Fruit fly (Drosophila melanogaster) whole organism, embryonic: Measurements from ENCODE around the gene FucTA.

Source experiments
- CG10209 ChIP-seq: fragments of 200-800 bp; sonication (Bioruptor generic); optimal IDR thresholded peaks from 3 replicates; lab custom pipeline; 2017; ENCODE audit warnings: missing biosample characterization, mild to moderate bottlenecking, missing genetic modification characterization, missing genetic modification reagents
- CG10543 ChIP-seq: fragments of 200-800 bp; sonication (Bioruptor generic); optimal IDR thresholded peaks from 3 replicates; lab custom pipeline; 2017; ENCODE audit warnings: missing biosample characterization, mild to moderate bottlenecking, missing genetic modification characterization, moderate library complexity
- CG11504 ChIP-seq: fragments of 200-800 bp; sonication (Bioruptor generic); optimal IDR thresholded peaks from 3 replicates; lab custom pipeline; 2019; ENCODE audit warnings: missing biosample characterization, mild to moderate bottlenecking, missing genetic modification characterization, moderate library complexity
- CG11696 ChIP-seq: fragments of 200-800 bp; sonication (Bioruptor generic); IDR thresholded peaks from 2 replicates; pipeline ENCODE4 v1.3.6; 2022; ENCODE audit warnings: missing biosample characterization, missing genetic modification characterization
- CG15011 ChIP-seq: fragments of 200-800 bp; sonication (Bioruptor generic); optimal IDR thresholded peaks from 3 replicates; lab custom pipeline; 2018; ENCODE audit warnings: missing biosample characterization, mild to moderate bottlenecking, missing genetic modification characterization
- CG2116 ChIP-seq: fragments of 200-800 bp; sonication (Bioruptor generic); optimal IDR thresholded peaks from 3 replicates; lab custom pipeline; 2018; ENCODE audit warnings: missing biosample characterization, mild to moderate bottlenecking, missing genetic modification characterization
- CG2199 ChIP-seq: fragments of 200-800 bp; sonication (Bioruptor generic); IDR thresholded peaks from 3 replicates; pipeline ENCODE4 v1.3.6; 2022; ENCODE audit warnings: missing biosample characterization, missing genetic modification characterization
- CG2712 ChIP-seq: fragments of 200-800 bp; optimal IDR thresholded peaks from 3 replicates; lab custom pipeline; 2019; ENCODE audit warnings: missing biosample characterization, mild to moderate bottlenecking, missing genetic modification characterization, moderate library complexity
- CG31224 ChIP-seq: fragments of 200-800 bp; sonication (Bioruptor generic); IDR thresholded peaks from 2 replicates; pipeline ENCODE4 v1.3.6; 2022; ENCODE audit warnings: missing biosample characterization, missing genetic modification characterization
- CG3163 ChIP-seq: fragments of 200-800 bp; sonication (Bioruptor generic); optimal IDR thresholded peaks from 3 replicates; lab custom pipeline; 2016; ENCODE audit warnings: missing biosample characterization, missing genetic modification characterization
- CG32532 ChIP-seq: fragments of 200-800 bp; sonication (Bioruptor generic); IDR thresholded peaks from 2 replicates; pipeline ENCODE4 v1.3.6; 2022; ENCODE audit warnings: missing biosample characterization, missing genetic modification characterization
- CG32767 ChIP-seq: fragments of 200-800 bp; sonication (Bioruptor generic); IDR thresholded peaks from 2 replicates; pipeline ENCODE4 v1.3.6; 2022; ENCODE audit warnings: missing biosample characterization, missing genetic modification characterization
- CG3847 ChIP-seq: fragments of 200-800 bp; sonication (Bioruptor generic); IDR thresholded peaks from 2 replicates; pipeline ENCODE4 v1.3.6; 2022; ENCODE audit warnings: missing biosample characterization, missing genetic modification characterization
- CG7556 ChIP-seq: fragments of 200-800 bp; sonication (Bioruptor generic); optimal IDR thresholded peaks from 2 replicates; lab custom pipeline; 2017; ENCODE audit warnings: missing biosample characterization, mild to moderate bottlenecking, missing genetic modification characterization
- CG7786 ChIP-seq: fragments of 200-800 bp; sonication (Bioruptor generic); optimal IDR thresholded peaks from 2 replicates; lab custom pipeline; 2016; ENCODE audit warnings: missing biosample characterization, missing genetic modification characterization
- Chrac-16 ChIP-seq: fragments of 200-800 bp; sonication (Bioruptor generic); optimal IDR thresholded peaks from 3 replicates; lab custom pipeline; 2016; ENCODE audit warnings: missing biosample characterization, missing genetic modification characterization
- Hmr ChIP-seq: fragments of 200-800 bp; sonication (Bioruptor generic); optimal IDR thresholded peaks from 3 replicates; lab custom pipeline; 2017; ENCODE audit warnings: mild to moderate bottlenecking, missing biosample characterization, missing genetic modification reagents, missing genetic modification characterization
- Pdp1 ChIP-seq, 2 experiments: fragments of 200-800 bp; sonication (Bioruptor generic); optimal IDR thresholded peaks; 3 replicates each; lab custom pipeline; 2016; ENCODE audit warnings: missing biosample characterization in 2 of 2, missing genetic modification characterization in 2 of 2, mild to moderate bottlenecking in 1 of 2, moderate library complexity in 1 of 2
- Ptx1 ChIP-seq: fragments of 200-800 bp; sonication (Bioruptor generic); IDR thresholded peaks from 2 replicates; pipeline ENCODE4 v1.3.6; 2022; ENCODE audit warnings: missing biosample characterization, missing genetic modification characterization
- Ssrp ChIP-seq: fragments of 200-800 bp; sonication (Bioruptor generic); optimal IDR thresholded peaks from 2 replicates; lab custom pipeline; 2018; ENCODE audit warnings: missing biosample characterization, mild to moderate bottlenecking, missing genetic modification characterization, moderate library complexity
- TFAM ChIP-seq: fragments of 200-800 bp; sonication (Bioruptor generic); optimal IDR thresholded peaks from 2 replicates; lab custom pipeline; 2017; ENCODE audit warnings: missing biosample characterization, missing genetic modification characterization, inconsistent platforms
- Taf1 ChIP-seq: fragments of 200-800 bp; sonication (Bioruptor generic); IDR thresholded peaks from 2 replicates; pipeline ENCODE4 v1.3.6; 2022; ENCODE audit warnings: missing biosample characterization, missing genetic modification characterization
- Trl ChIP-seq, 3 experiments: fragments of >200 bp in 2 of 3; fragments of 200-800 bp in 1 of 3; sonication (Bioruptor generic) in 1 of 3; optimal IDR thresholded peaks; 2 replicates in 1 of 3; 3 replicates in 2 of 3; lab custom pipeline; 2016 to 2017; ENCODE audit warnings: missing biosample characterization in 1 of 3, missing genetic modification characterization in 1 of 3
- YL-1 ChIP-seq: fragments of 200-800 bp; sonication (Bioruptor generic); optimal IDR thresholded peaks from 3 replicates; lab custom pipeline; 2017; ENCODE audit warnings: missing biosample characterization, mild to moderate bottlenecking, missing genetic modification characterization
- aop ChIP-seq: fragments of 200-800 bp; sonication (Bioruptor generic); IDR thresholded peaks from 2 replicates; pipeline ENCODE4 v1.3.6; 2022; ENCODE audit warnings: missing biosample characterization, missing genetic modification characterization
- ase ChIP-seq: fragments of 200-800 bp; sonication (Bioruptor generic); IDR thresholded peaks from 3 replicates; pipeline ENCODE4 v1.3.6; 2022; ENCODE audit warnings: missing biosample characterization, missing genetic modification characterization
- bbx ChIP-seq: fragments of 200-800 bp; sonication (Bioruptor generic); IDR thresholded peaks from 2 replicates; pipeline ENCODE4 v1.3.6; 2022; ENCODE audit warnings: missing biosample characterization, missing genetic modification characterization; ENCODE audit not compliant: partially characterized antibody
- bsh ChIP-seq, 2 experiments: fragments of 200-800 bp; sonication (Bioruptor generic); optimal IDR thresholded peaks; 2 replicates each; lab custom pipeline; 2017 to 2018; ENCODE audit warnings: mild to moderate bottlenecking in 2 of 2, missing biosample characterization in 2 of 2, missing genetic modification characterization in 2 of 2, moderate library complexity in 1 of 2
- disco-r ChIP-seq: fragments of 200-800 bp; sonication (Bioruptor generic); optimal IDR thresholded peaks from 2 replicates; lab custom pipeline; 2016; ENCODE audit warnings: missing biosample characterization, missing genetic modification characterization
- eyg ChIP-seq: fragments of 200-800 bp; sonication (Bioruptor generic); optimal IDR thresholded peaks from 3 replicates; lab custom pipeline; 2016; ENCODE audit warnings: missing biosample characterization, missing genetic modification characterization
- grau ChIP-seq: fragments of 200-800 bp; optimal IDR thresholded peaks from 3 replicates; lab custom pipeline; 2019; ENCODE audit warnings: missing biosample characterization, mild to moderate bottlenecking, missing genetic modification characterization, moderate library complexity
- gsb-n ChIP-seq: fragments of 200-800 bp; sonication (Bioruptor generic); optimal IDR thresholded peaks from 3 replicates; lab custom pipeline; 2018; ENCODE audit warnings: missing biosample characterization, mild to moderate bottlenecking, missing genetic modification characterization
- insv ChIP-seq, 2 experiments: fragments of 200-800 bp; sonication (Bioruptor generic); optimal IDR thresholded peaks; 3 replicates each; lab custom pipeline; 2016 to 2018; ENCODE audit warnings: missing biosample characterization in 2 of 2, missing genetic modification characterization in 2 of 2
- lbe ChIP-seq: fragments of 200-800 bp; sonication (Bioruptor generic); optimal IDR thresholded peaks from 2 replicates; lab custom pipeline; 2016; ENCODE audit warnings: missing biosample characterization, mild to moderate bottlenecking, missing genetic modification characterization
- luna ChIP-seq: fragments of 200-800 bp; sonication (Bioruptor generic); optimal IDR thresholded peaks from 2 replicates; lab custom pipeline; 2016; ENCODE audit warnings: missing biosample characterization, missing genetic modification characterization
- nmo ChIP-seq: fragments of 200-800 bp; sonication (Bioruptor generic); optimal IDR thresholded peaks from 2 replicates; lab custom pipeline; 2018; ENCODE audit warnings: missing biosample characterization, mild to moderate bottlenecking, missing genetic modification characterization, moderate library complexity
- onecut ChIP-seq: fragments of 200-800 bp; sonication (Bioruptor generic); IDR thresholded peaks from 2 replicates; pipeline ENCODE4 v1.3.6; 2022; ENCODE audit warnings: missing biosample characterization, missing genetic modification characterization
- pan ChIP-seq, 4 experiments: fragments of >200 bp in 3 of 4; fragments of 200-800 bp in 1 of 4; sonication (Bioruptor generic) in 1 of 4; optimal IDR thresholded peaks in 3 of 4; IDR thresholded peaks in 1 of 4; 2 replicates each; pipeline versions ENCODE4 v1.3.6 to Lab custom; 2017 to 2022; ENCODE audit warnings: missing biosample characterization in 2 of 4, missing genetic modification characterization in 2 of 4, mixed read lengths in 1 of 4
- prd ChIP-seq, 3 experiments: fragments of >200 bp in 2 of 3; fragments of 200-800 bp in 1 of 3; sonication (Bioruptor generic) in 1 of 3; optimal IDR thresholded peaks in 2 of 3; IDR thresholded peaks in 1 of 3; 2 replicates in 2 of 3; 3 replicates in 1 of 3; pipeline versions ENCODE4 v1.3.6 to Lab custom; 2017 to 2022; ENCODE audit warnings: missing biosample characterization in 1 of 3, missing genetic modification characterization in 1 of 3
- scrt ChIP-seq: fragments of 200-800 bp; sonication (Bioruptor generic); optimal IDR thresholded peaks from 2 replicates; lab custom pipeline; 2018; ENCODE audit warnings: missing biosample characterization, mild to moderate bottlenecking, missing genetic modification characterization, moderate library complexity
- sens ChIP-seq: fragments of 200-800 bp; sonication (Bioruptor generic); peaks from one replicate; lab custom pipeline; 2016; ENCODE audit warnings: missing biosample characterization, missing genetic modification characterization
- tio ChIP-seq: fragments of 200-800 bp; sonication (Bioruptor generic); optimal IDR thresholded peaks from 2 replicates; lab custom pipeline; 2017; ENCODE audit warnings: missing biosample characterization, missing genetic modification characterization, inconsistent platforms
- tup ChIP-seq: fragments of 200-800 bp; sonication (Bioruptor generic); optimal IDR thresholded peaks from 2 replicates; lab custom pipeline; 2016; ENCODE audit warnings: missing biosample characterization, mild to moderate bottlenecking, missing genetic modification characterization, moderate library complexity
- unc-4 ChIP-seq: fragments of 200-800 bp; sonication (Bioruptor generic); IDR thresholded peaks from 2 replicates; pipeline ENCODE4 v1.3.6; 2022; ENCODE audit warnings: missing biosample characterization, missing genetic modification characterization; ENCODE audit not compliant: partially characterized antibody
- vvl ChIP-seq: fragments of 200-800 bp; sonication (Bioruptor generic); IDR thresholded peaks from 2 replicates; pipeline ENCODE4 v1.3.6; 2022; ENCODE audit warnings: missing biosample characterization, missing genetic modification characterization
- wor ChIP-seq: fragments of 200-800 bp; sonication (Bioruptor generic); IDR thresholded peaks from 2 replicates; pipeline ENCODE4 v1.3.6; 2022; ENCODE audit warnings: missing biosample characterization, missing genetic modification characterization
- zen ChIP-seq: fragments of 200-800 bp; sonication (Bioruptor generic); optimal IDR thresholded peaks from 3 replicates; lab custom pipeline; 2018; ENCODE audit warnings: missing biosample characterization, mild to moderate bottlenecking, missing genetic modification characterization, moderate library complexity

Gene FucTA

DNA sequence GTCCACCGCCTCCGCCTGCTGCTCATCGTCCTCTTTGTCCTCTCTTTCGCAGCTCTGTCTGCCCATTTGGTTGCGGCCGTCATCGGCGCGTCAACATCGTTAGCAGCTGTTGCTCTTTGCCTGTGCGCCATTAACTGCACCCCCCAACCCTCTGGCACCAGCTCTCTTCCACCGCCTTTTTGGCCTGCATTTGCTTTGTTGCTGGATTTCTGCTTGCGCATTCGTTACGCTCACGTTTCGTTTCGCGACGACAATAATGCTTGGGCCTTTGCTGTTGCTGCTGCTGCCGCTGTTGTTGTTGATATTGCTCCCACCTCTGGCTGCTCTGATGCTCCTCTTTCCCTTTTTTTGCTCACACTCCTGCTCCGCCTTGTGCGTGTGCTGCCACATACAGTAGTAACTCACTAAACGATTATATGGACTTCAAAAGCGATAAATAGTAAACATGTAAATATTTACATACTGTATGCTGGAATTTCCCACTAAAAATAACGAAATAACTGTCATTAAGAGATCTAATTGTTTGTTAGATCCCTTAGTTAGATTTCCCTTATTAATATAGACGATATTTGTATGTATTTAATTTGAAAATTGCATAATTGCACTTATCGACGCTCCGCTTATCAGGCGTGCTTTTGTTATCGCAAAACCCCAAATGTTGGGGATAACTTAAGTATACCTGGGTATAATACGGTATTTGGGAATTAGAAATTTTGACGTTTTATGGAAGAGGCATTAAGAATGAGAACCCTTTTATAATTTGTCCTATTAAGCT is 45.1 kb upstream of the FucTA start (continued):
- TF ChIP-seq CG31224 = no peak
- TF ChIP-seq CG32767 (GFP tag; lab: Robert Waterston, UW) = no peak
- TF ChIP-seq luna (GFP tag; lab: Kevin White, UChicago) = no peak
- TF ChIP-seq bsh (GFP tag; optimal IDR thresholded peaks at IDR 0.05; lab: Kevin White, UChicago) = peak in 1 of 2 experiments; percentile 15
- TF ChIP-seq insv (GFP tag; optimal IDR thresholded peaks at IDR 0.05; lab: Kevin White, UChicago) = no peak
- peak; percentile 4 for TF ChIP-seq nmo (GFP tag; lab: Kevin White, UChicago)
- no peak for TF ChIP-seq YL-1 (GFP tag; lab: Kevin White, UChicago)
- peak; percentile 14 to 38 for TF ChIP-seq Trl (optimal IDR thresholded peaks at IDR 0.05; lab: Kevin White, UChicago)
- no peak for TF ChIP-seq Trl (GFP tag; optimal IDR thresholded peaks at IDR 0.05; lab: Kevin White, UChicago)
- no peak for TF ChIP-seq Taf1 (GFP tag; lab: Robert Waterston, UW)
- TF ChIP-seq CG2116 (GFP tag; lab: Kevin White, UChicago) = no peak
- TF ChIP-seq Ssrp (tag; lab: Kevin White, UChicago) = no peak
- TF ChIP-seq Pdp1 (GFP tag; optimal IDR thresholded peaks at IDR 0.05; lab: Kevin White, UChicago) = peak in 1 of 2 experiments; percentile 17
- peak; percentile 42 for TF ChIP-seq lbe (GFP tag; lab: Kevin White, UChicago)
- peak; percentile 76 for TF ChIP-seq grau (tag; lab: Kevin White, UChicago)
- TF ChIP-seq Hmr (GFP tag; lab: Kevin White, UChicago) = no peak
- TF ChIP-seq CG11696 (GFP tag; lab: Robert Waterston, UW) = no peak
- TF ChIP-seq zen = peak; percentile 8
- no peak for TF ChIP-seq aop (GFP tag; lab: Robert Waterston, UW)
- no peak for TF ChIP-seq CG32532 (GFP tag; lab: Robert Waterston, UW)
- TF ChIP-seq CG3847 (GFP tag; lab: Robert Waterston, UW) = no peak
- TF ChIP-seq CG2712 (tag; lab: Kevin White, UChicago) = peak; percentile 5
- no peak for TF ChIP-seq CG15011 (GFP tag; lab: Kevin White, UChicago)
- 0 out of 3 replicates have a peak, but pooled peaks have one; percentile 47 for TF ChIP-seq CG2199 (GFP tag; lab: Robert Waterston, UW)
- peak; percentile 45; the same call in 1 of the 2 replicates for TF ChIP-seq bbx (GFP tag; lab: Robert Waterston, UW)
- no peak for TF ChIP-seq CG7556 (GFP tag; lab: Kevin White, UChicago)
- no peak for TF ChIP-seq CG10209 (GFP tag; lab: Kevin White, UChicago)
- TF ChIP-seq unc-4 (GFP tag; lab: Robert Waterston, UW) = no peak
- TF ChIP-seq eyg (GFP tag; lab: Kevin White, UChicago) = peak; percentile 10
- TF ChIP-seq TFAM (GFP tag; lab: Kevin White, UChicago) = no peak
- peak; percentile 2 for TF ChIP-seq CG10543
- TF ChIP-seq CG3163 (GFP tag; lab: Kevin White, UChicago) = peak; percentile 28
- peak; percentile 23 for TF ChIP-seq CG11504 (tag; lab: Kevin White, UChicago)
- TF ChIP-seq disco-r (GFP tag; lab: Kevin White, UChicago) = no peak
- peak; percentile 66 for TF ChIP-seq gsb-n
- TF ChIP-seq CG7786 (GFP tag; lab: Kevin White, UChicago) = no peak
- peak; percentile 45 for TF ChIP-seq sens (GFP tag; lab: Kevin White, UChicago)
- no peak for TF ChIP-seq tup (GFP tag; lab: Kevin White, UChicago)
- no peak for TF ChIP-seq prd (optimal IDR thresholded peaks at IDR 0.05; lab: Kevin White, UChicago)
- no peak; the same call in 2 of the 3 replicates for TF ChIP-seq prd (GFP tag; IDR thresholded peaks at IDR 0.05; lab: Robert Waterston, UW)
- no peak for TF ChIP-seq Ptx1 (GFP tag; lab: Robert Waterston, UW)
- no peak for TF ChIP-seq tio (GFP tag; lab: Kevin White, UChicago)
- no peak for TF ChIP-seq onecut (GFP tag; lab: Robert Waterston, UW)
- TF ChIP-seq ase = no peak
- peak; percentile 80 for TF ChIP-seq scrt (GFP tag; lab: Kevin White, UChicago)
- TF ChIP-seq wor = no peak
- 0 out of 2 replicates have a peak, but pooled peaks have one; percentile 6 for TF ChIP-seq vvl (GFP tag; lab: Robert Waterston, UW)
- no peak for TF ChIP-seq pan (optimal IDR thresholded peaks at IDR 0.05; lab: Kevin White, UChicago)
- no peak for TF ChIP-seq pan (GFP tag; optimal IDR thresholded peaks at IDR 0.05 in 1 of 2, IDR thresholded peaks at IDR 0.05 in 1 of 2)
- TF ChIP-seq Chrac-16 (GFP tag; lab: Kevin White, UChicago) = no peak
